Worm (Caenorhabditis elegans) whole organism, midembryonic: Measurements from ENCODE around the gene Y54G2A.38.

Experiments
- T22C8.4 ChIP-seq: fragments of 200-800 bp; sonication (Bioruptor generic); IDR thresholded peaks from 2 replicates; pipeline ENCODE4 v1.3.6; 2022; ENCODE audit warnings: missing genetic modification characterization, missing compliant biosample characterization
- cog-1 ChIP-seq: sonication (generic microtip); optimal IDR thresholded peaks from 2 replicates; lab custom pipeline; 2016; ENCODE audit warnings: missing genetic modification characterization, missing compliant biosample characterization
- flt-1 ChIP-seq: fragments of 200-800 bp; sonication (Bioruptor generic); IDR thresholded peaks from 2 replicates; pipeline ENCODE4 v1.3.6; 2022; ENCODE audit warnings: missing genetic modification characterization, missing compliant biosample characterization
- klf-2 ChIP-seq: fragments of 200-800 bp; sonication (Bioruptor generic); conservative IDR thresholded peaks from 2 replicates; pipeline ENCODE4 v1.3.6; 2022; ENCODE audit warnings: missing genetic modification reagents, missing genetic modification characterization, missing compliant biosample characterization
- med-1 ChIP-seq: sonication (generic microtip); optimal IDR thresholded peaks from 2 replicates; lab custom pipeline; 2017; ENCODE audit warnings: missing genetic modification characterization, mild to moderate bottlenecking, missing compliant biosample characterization, antibody characterized with exemption, missing genetic modification reagents; ENCODE audit not compliant: insufficient read depth
- ref-1 ChIP-seq: fragments of 200-800 bp; sonication (Bioruptor generic); conservative IDR thresholded peaks from 2 replicates; pipeline ENCODE4 v1.3.6; 2022; ENCODE audit warnings: missing genetic modification reagents, missing genetic modification characterization, missing compliant biosample characterization
- tab-1 ChIP-seq: fragments of 200-800 bp; sonication (Bioruptor generic); IDR thresholded peaks from 2 replicates; pipeline ENCODE4 v1.3.6; 2022; ENCODE audit warnings: missing genetic modification characterization, missing compliant biosample characterization
- ztf-23 ChIP-seq: fragments of 200-800 bp; sonication (Bioruptor generic); IDR thresholded peaks from 2 replicates; pipeline ENCODE4 v1.3.6; 2022; ENCODE audit warnings: missing genetic modification reagents, missing genetic modification characterization, missing compliant biosample characterization
- ztf-29 ChIP-seq: fragments of 200-800 bp; sonication (Bioruptor generic); IDR thresholded peaks from 2 replicates; pipeline ENCODE4 v1.3.6; 2022; ENCODE audit warnings: missing genetic modification reagents, missing genetic modification characterization, missing compliant biosample characterization

DNA sequence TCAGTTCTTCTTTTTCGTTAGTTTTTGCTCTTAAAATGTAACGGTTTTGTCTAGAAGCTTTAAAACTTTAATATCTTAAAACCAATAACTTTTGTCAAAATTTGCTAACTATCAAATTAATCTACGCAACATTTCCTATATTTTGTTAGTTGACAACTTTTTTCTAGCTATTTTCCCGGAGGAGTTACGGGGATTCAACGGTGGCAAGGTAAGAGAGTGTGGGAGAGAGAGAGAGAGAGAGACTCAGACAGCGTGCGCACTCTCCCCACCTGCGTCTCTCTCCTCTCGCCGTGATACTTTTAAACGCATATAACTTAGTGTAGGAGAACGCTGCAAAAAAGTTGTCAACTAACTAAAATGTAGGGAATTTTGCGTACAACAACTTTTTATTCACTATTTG, 5.7 kb upstream of the Y54G2A.38 start:
- TF ChIP-seq ref-1 (GFP tag; lab: Robert Waterston, UW) (no peak), med-1 (no peak), flt-1 (GFP tag; lab: Robert Waterston, UW) (no peak), ztf-29 (GFP tag; lab: Robert Waterston, UW) (no peak), klf-2 (GFP tag; lab: Robert Waterston, UW) (no peak), ztf-23 (GFP tag; lab: Robert Waterston, UW) (no peak), tab-1 (GFP tag; lab: Robert Waterston, UW) (no peak), T22C8.4 (GFP tag; lab: Robert Waterston, UW) (no peak), cog-1 (no peak)
